Worm (Caenorhabditis elegans) whole organism, L4/young adult: ENCODE results near the gene T13F3.6.

Experiments used
- W03F9.2 ChIP-seq: fragments of 150-350 bp; optimal IDR thresholded peaks from 2 replicates; lab custom pipeline; 2014; ENCODE audit warnings: missing biosample characterization, missing genetic modification characterization
- dao-5 ChIP-seq: sonication (generic microtip); optimal IDR thresholded peaks from 2 replicates; lab custom pipeline; 2016; ENCODE audit warnings: missing genotype, missing genetic modification characterization, moderate library complexity, missing compliant biosample characterization
- him-1 ChIP-seq: sonication (generic microtip); optimal IDR thresholded peaks from 2 replicates; lab custom pipeline; 2016; ENCODE audit warnings: missing genotype, missing genetic modification reagents, missing genetic modification characterization, missing compliant biosample characterization

The T13F3.6 gene

DNA sequence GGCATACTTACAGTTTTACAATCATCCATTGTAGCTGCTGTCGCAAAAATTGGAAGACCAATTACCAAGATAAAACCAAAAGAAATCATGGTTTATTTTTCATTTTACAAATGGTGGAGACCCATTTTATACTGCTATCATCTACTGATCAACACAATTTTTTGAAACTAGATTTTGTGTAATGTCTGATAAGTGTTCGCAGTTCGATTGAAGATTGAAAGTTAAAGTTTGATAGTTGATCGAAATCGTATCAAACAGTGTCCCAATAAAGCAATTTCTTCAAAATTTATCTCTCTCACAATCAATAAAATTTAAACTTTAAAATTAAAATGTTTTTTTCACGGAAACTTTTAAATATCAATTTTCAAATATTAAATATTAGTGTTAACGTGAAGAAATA, at the start of gene T13F3.6:
Gene T13F3.6 (minus strand): TSS at position 101 of the 400 bp plus-strand sequence.
- TF ChIP-seq dao-5 (tag; lab: Kevin White, UChicago) = no peak
- TF ChIP-seq him-1 (tag; lab: Kevin White, UChicago) = no peak
- no peak for TF ChIP-seq W03F9.2 (tag; lab: Kevin White, UChicago)

DNA sequence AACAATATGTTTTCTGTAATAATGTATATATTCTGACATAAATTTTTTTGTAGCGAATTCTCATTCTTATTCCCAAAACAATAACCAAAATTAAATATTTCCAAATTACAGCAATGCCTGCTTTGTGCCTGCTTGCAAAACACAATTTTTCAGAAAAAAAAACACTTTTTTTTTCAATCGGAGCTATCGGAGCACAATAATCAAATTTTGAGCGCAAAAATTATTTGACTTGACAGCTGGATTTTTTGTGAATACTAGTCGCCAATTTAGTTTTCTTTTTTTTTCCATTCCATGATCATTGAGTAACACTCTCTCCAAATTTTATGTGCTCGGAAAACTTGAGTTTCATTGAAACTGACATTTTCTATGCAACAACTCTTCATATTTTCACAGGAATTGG, 46.2 kb upstream of the T13F3.6 start, which contains the start of gene srh-180:
Gene srh-180 (plus strand): TSS at position 301 of the 400 bp plus-strand sequence.
- no peak for TF ChIP-seq W03F9.2 (tag; lab: Kevin White, UChicago)
- TF ChIP-seq dao-5 (tag; lab: Kevin White, UChicago) = no peak
- TF ChIP-seq him-1 (tag; lab: Kevin White, UChicago) = no peak

DNA sequence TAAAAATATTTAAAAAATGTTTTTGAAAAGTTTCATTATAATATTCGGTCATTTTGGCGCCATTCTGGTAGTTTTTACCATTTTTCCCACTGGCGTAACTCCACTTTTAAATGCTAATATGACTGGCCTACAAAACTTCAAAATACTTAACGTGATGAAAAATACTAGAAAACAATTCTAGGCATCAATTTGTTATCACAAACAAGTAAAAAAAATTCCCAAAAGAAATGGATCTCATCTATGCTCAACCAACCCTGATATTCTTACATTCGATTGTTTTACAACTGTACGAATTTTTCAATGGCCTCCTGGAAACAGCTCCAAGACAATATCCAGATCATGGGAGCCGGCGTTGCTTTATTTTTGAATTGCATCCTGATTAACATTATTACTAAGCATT, 44.0 kb upstream of the T13F3.6 start, which contains the start of gene str-214:
Gene str-214 (plus strand): TSS at position 301 of the 400 bp plus-strand sequence.
- TF ChIP-seq him-1 (tag; lab: Kevin White, UChicago) (no peak), dao-5 (tag; lab: Kevin White, UChicago) (no peak), W03F9.2 (tag; lab: Kevin White, UChicago) (no peak)

DNA sequence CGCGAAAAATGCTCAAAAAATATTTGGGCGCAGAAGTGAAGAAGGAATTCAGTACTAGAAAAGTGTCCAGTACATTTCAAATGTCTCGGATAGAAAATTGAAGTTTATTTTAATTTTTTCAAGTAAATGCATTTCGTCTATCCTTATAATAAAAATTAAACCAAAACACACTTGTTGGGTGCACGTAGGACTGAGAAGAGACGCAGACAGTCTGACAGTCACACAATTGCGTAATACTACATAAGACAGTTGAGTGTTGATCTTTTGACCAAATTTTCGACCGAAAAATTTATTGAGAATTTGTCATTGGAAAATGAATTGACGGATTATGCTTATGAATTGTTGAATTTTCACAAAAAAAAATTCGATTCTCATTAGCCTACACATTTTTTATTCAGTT, 38.5 kb upstream of the T13F3.6 start, which contains the start of gene oac-7:
Gene oac-7 (plus strand): TSS at position 283 of the 400 bp plus-strand sequence.
- no peak for TF ChIP-seq dao-5 (tag; lab: Kevin White, UChicago)
- no peak for TF ChIP-seq W03F9.2 (tag; lab: Kevin White, UChicago)
- no peak for TF ChIP-seq him-1 (tag; lab: Kevin White, UChicago)

DNA sequence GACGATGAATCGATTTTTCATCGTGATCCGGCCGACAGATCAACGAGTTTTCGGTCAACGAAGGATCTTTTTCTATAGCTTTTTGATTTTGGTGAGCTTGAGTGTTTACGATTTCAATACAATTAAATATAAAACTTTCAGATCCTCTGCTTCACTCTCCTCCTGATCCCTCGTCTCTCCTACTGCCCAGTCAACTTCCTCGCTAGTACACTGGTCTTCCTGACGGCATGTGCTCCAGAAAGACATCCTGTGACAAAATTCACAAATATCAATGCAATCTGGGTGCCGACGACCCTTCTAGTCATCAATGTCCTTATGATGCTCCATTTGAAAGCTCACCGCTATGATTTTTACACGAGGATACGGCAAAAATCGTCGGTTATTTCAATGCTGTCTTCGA, 37.3 kb upstream of the T13F3.6 start:
- TF ChIP-seq W03F9.2 (tag; lab: Kevin White, UChicago) (no peak), him-1 (tag; lab: Kevin White, UChicago) (no peak), dao-5 (tag; lab: Kevin White, UChicago) (no peak)

DNA sequence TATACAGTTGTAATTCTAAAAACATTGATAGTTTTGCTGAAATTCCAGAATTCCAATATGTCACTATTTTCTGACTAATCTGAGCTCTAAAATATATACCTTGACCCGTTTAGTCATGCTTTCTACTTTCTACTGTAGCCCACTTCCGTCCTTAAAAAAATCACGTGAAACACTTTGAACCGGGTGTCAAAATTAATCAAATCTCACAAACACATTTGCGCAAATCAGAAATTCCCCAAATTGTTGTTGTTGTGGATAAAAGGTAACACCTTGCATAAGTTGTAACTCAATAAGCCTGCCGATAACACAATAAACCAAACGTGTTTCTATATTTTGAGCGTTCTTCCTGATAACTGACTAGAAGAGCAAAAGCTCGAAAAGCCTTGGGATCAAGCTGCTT, 36.2 kb upstream of the T13F3.6 start, which contains the start of gene srxa-7:
Gene srxa-7 (plus strand): TSS at position 301 of the 400 bp plus-strand sequence.
- no peak for TF ChIP-seq him-1 (tag; lab: Kevin White, UChicago)
- TF ChIP-seq W03F9.2 (tag; lab: Kevin White, UChicago) = no peak
- TF ChIP-seq dao-5 (tag; lab: Kevin White, UChicago) = no peak

DNA sequence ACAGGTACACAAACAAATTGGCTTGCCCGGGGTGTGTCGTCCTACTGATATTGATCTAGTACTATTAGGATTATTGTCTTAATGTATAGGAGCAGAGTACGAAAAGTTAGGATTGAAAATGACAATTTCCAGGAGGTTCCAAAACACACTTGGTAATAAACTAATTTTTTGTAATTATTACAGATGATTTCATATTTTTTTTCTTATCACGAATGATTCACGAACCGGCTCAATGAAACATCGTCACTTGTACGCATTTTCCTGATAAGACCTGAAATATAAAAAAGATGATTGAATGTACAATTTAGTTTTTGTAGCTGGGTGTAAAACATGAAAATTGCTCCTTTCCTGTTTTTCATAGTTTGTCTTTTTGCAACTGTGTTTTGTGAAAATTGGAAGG, 31.4 kb upstream of the T13F3.6 start, which contains the start of the genes C31A11.13 and oac-6:
Gene C31A11.13 (minus strand): TSS at position 113 of the 400 bp plus-strand sequence.
Gene oac-6 (plus strand): TSS at position 279 of the 400 bp plus-strand sequence.
- TF ChIP-seq W03F9.2 (tag; lab: Kevin White, UChicago) (no peak), dao-5 (tag; lab: Kevin White, UChicago) (no peak), him-1 (tag; lab: Kevin White, UChicago) (no peak)

DNA sequence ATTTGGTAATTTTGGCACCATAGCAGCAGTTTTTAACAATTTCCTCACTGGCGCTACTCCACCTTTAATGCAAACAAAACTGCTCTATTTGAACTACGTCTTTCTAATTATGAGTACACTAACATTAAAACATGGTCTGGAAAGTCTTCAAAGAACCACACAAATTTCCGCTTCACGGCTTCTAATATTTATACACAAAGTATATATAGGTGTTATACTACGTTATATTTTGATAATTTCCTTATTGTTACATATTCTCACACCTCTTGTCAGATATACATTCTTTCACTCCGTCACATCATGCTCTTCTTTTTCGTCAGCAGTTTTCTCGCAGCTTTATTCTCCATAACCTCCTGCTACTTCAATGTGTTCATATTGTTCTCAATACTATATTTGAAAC, 29.3 kb upstream of the T13F3.6 start, which contains the start of gene srbc-82:
Gene srbc-82 (plus strand): TSS at position 301 of the 400 bp plus-strand sequence.
- TF ChIP-seq him-1 (tag; lab: Kevin White, UChicago) = no peak
- no peak for TF ChIP-seq W03F9.2 (tag; lab: Kevin White, UChicago)

DNA sequence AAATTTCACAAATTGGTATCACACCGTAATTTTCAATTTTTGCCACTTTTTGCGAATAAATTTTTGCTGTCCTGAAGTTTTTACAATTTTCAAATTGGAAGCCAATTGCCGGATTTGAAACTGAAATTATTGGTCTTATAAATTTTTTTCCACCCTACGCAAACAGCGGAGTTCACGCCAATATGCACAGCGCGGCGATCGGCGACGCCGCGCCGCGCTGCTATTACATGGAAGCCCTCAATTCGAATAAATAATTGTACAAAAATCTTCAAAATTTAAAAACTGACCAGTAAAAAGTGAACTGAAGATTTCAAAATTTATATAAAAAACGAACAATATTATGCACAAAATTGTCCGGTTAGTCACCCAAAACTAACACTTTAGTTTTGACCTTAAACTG, 28.8 kb upstream of the T13F3.6 start:
- TF ChIP-seq W03F9.2 (tag; lab: Kevin White, UChicago) (no peak), him-1 (tag; lab: Kevin White, UChicago) (no peak), dao-5 (tag; lab: Kevin White, UChicago) (no peak)

DNA sequence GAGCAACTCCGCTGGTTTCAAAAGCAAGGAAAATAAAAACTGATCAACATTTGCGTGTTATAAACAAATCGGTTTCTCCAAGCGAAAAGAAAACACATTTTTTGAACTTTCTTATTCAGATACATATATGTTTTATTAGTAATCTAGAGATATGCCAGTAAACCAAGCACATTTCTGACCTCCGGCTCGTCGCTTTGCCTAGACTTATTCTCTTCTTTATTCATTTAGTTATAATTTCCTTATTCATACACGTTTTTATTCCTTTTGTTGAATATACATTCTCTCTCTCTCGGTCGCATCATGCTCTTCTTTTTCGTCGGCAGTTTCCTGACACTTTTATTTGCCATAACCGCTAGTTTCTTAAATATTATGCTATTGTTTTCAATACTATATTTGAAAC, 27.6 kb upstream of the T13F3.6 start, which contains the start of gene srbc-84:
Gene srbc-84 (plus strand): TSS at position 301 of the 400 bp plus-strand sequence.
- no peak for TF ChIP-seq him-1 (tag; lab: Kevin White, UChicago)
- no peak for TF ChIP-seq W03F9.2 (tag; lab: Kevin White, UChicago)
- no peak for TF ChIP-seq dao-5 (tag; lab: Kevin White, UChicago)

DNA sequence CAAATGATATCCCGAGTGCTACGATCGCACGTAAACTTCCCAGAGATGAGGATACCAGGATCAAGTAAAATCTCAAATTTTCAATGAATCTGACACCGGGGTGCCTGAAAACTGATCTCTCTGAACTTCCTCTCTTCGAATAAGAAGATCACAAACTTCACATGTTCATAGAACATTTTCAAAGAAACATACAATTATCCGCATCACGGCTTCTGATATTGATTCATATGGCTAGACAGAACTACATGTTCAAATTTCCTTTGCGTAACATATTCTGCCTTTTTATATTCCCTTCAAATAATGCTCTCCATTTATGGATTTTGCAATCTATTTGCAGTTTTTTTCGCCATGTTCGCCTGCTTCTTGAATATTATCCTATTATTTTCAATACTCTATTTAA, 26.0 kb upstream of the T13F3.6 start, which contains the start of gene srbc-83:
Gene srbc-83 (plus strand): TSS at position 301 of the 400 bp plus-strand sequence.
- TF ChIP-seq dao-5 (tag; lab: Kevin White, UChicago) (no peak), him-1 (tag; lab: Kevin White, UChicago) (no peak), W03F9.2 (tag; lab: Kevin White, UChicago) (no peak)

DNA sequence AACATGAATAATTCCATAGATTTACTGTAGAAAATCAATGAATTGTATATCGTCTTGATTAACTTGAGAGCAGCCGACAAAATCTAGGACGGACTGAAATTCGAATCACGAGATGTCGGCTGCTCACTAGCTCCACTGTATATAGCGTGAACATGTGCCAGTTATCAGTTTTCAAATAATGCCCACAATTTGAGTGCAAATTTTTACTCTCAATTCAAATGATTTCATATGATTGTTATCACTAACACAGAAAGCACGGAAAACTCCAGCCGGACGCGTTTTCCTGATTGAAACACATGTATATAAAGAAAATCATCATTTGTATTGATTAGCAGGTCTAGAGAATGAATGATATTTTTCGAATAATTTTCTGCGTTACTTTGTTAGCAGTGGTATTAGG, 21.4 kb upstream of the T13F3.6 start, which contains the start of gene oac-5:
Gene oac-5 (plus strand): TSS at position 301 of the 400 bp plus-strand sequence.
- TF ChIP-seq dao-5 (tag; lab: Kevin White, UChicago) = no peak
- TF ChIP-seq W03F9.2 (tag; lab: Kevin White, UChicago) = no peak
- TF ChIP-seq him-1 (tag; lab: Kevin White, UChicago) = no peak

DNA sequence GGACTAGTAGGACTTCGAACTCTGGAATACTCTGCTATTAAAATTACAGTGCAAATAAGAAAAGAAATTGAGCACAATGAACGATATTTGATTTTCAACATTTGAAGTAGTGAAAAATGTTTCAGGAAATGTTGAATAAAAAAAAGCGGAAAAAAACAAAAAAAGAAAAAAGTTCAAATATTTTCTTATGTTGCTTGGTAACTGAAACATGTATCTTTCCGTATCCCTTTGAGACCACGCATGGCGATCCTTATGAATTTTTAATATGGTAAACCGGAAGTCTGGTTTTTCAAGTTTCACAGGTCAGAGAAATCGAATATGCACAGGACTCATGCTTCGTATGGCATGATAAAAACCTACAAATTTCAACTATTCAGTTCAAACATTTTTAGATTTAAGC, 16.6 kb upstream of the T13F3.6 start, which contains the start of gene F28G4.3:
Gene F28G4.3 (minus strand): TSS at position 101 of the 400 bp plus-strand sequence.
- no peak for TF ChIP-seq dao-5 (tag; lab: Kevin White, UChicago)
- TF ChIP-seq him-1 (tag; lab: Kevin White, UChicago) = no peak
- no peak for TF ChIP-seq W03F9.2 (tag; lab: Kevin White, UChicago)

DNA sequence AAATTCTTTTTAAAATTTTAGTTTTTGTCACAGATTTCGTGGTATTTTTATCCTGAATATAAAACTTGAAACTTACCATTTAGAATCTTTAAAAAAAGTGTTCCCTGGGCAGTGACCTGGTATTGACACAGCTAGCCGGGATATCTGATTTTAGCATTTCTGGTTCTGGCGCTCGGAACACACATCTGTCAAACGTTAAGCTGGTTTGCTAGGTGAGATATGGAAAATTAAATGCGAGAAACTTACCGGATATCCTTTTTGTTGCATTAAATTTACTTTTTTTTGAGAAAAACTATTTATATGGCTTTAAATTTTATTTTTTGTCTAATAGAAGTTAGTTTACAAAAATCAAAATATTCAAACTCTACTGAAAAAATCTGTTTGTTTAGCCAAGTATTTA, 14.8 kb upstream of the T13F3.6 start, which contains the start of gene F28G4.4:
Gene F28G4.4 (minus strand): TSS at position 101 of the 400 bp plus-strand sequence.
- TF ChIP-seq W03F9.2 (tag; lab: Kevin White, UChicago) = no peak
- TF ChIP-seq dao-5 (tag; lab: Kevin White, UChicago) = no peak
- TF ChIP-seq him-1 (tag; lab: Kevin White, UChicago) = no peak
